Fruit fly (Drosophila melanogaster): Measurements from ENCODE around the gene Brd7-9.
A peak's percentile ranks its signal among the peaks of the same experiment; 100 is the strongest.

The Brd7-9 gene

DNA sequence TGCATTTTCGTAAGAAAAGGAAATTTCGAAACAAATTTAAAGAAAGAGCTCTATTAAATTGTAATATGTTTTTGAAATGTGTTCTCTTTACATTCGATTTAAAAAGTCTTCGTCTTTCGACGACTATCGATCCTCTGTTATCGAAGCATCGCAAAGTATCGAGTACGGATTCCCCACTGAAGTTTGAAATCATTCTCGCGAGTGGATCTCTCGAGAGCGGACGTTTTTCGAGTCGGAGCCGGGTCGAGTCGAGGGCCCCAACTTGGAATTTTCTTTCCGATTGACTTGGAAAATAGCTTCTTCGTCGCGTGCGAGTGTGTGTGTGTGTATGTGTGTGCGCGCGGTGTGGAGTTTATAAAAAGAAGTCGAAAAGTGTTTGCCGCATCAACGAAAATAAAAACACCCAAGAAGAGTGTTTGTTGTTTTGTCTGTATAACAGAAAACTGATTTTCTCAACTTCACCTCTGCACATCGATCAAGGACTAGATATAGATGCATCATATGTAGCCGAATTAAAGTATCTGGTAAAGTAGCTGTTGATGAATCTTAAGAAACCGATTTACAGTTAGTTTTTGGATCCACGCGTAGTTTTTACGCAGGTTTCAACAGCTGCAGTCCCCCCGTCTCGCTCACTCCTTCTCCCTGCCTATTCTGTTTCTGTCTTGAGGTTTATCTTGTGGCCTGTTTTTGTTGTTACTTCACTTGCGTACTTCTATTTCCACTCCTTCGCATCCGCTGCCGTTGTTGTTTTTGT lies 28.8 kb downstream of the Brd7-9 start, which contains the start of gene LanB1 (continued):
- TF ChIP-seq zen2 (GFP tag; IDR thresholded peaks at IDR 0.05; ENCODE audit: partially characterized antibody) (peak; percentile 61), caup (GFP tag; optimal IDR thresholded peaks at IDR 0.05; ENCODE audit: severe bottlenecking) (peak; percentile 13), chinmo (GFP tag; IDR thresholded peaks at IDR 0.05; ENCODE audit: partially characterized antibody) (0 out of 4 replicates have a peak, but pooled peaks have one; percentile 47), CG7556 (GFP tag; optimal IDR thresholded peaks at IDR 0.05) (no peak), eve (GFP tag; optimal IDR thresholded peaks at IDR 0.05) (peak in 1 of 2 experiments; percentile 44), CG3726 (GFP tag; IDR thresholded peaks at IDR 0.05) (no peak), CG13894 (tag; optimal IDR thresholded peaks at IDR 0.05) (peak; percentile 52), CG12219 (GFP tag; optimal IDR thresholded peaks at IDR 0.05) (peak; percentile 16), CG15514 (GFP tag; optimal IDR thresholded peaks at IDR 0.05) (no peak), HmgZ (tag; optimal IDR thresholded peaks at IDR 0.05) (no peak), lab (GFP tag; optimal IDR thresholded peaks at IDR 0.05) (peak; percentile 12), ac (GFP tag; optimal IDR thresholded peaks at IDR 0.05) (peak; percentile 30), sd (tag; optimal IDR thresholded peaks at IDR 0.05) (peak; percentile 84), CG13123 (GFP tag; optimal IDR thresholded peaks at IDR 0.05) (no peak), stc (GFP tag; IDR thresholded peaks at IDR 0.05) (no peak; the same call in 1 of the 2 replicates), sens-2 (GFP tag; IDR thresholded peaks at IDR 0.05) (no peak), hkb (optimal IDR thresholded peaks at IDR 0.05) (no peak), hkb (GFP tag; IDR thresholded peaks at IDR 0.05) (peak; percentile 34; the same call in 1 of the 2 replicates), CG8359 (GFP tag; optimal IDR thresholded peaks at IDR 0.05; ENCODE audit: borderline replicate concordance) (no peak), E2f2 (GFP tag; IDR thresholded peaks at IDR 0.05) (peak; percentile 54), CG4707 (GFP tag; optimal IDR thresholded peaks at IDR 0.05) (peak; percentile 1), CG16813 (GFP tag; IDR thresholded peaks at IDR 0.05; ENCODE audit: partially characterized antibody) (peak; percentile 42), trem (tag; optimal IDR thresholded peaks at IDR 0.05) (peak; percentile 39), CG2116 (GFP tag; optimal IDR thresholded peaks at IDR 0.05) (peak; percentile 31), slbo (GFP tag; IDR thresholded peaks at IDR 0.05) (0 out of 2 replicates have a peak, but pooled peaks have one; percentile 12), oc (tag; optimal IDR thresholded peaks at IDR 0.05) (peak; percentile 52), CG9609 (GFP tag; optimal IDR thresholded peaks at IDR 0.05) (no peak), hbn (GFP tag; IDR thresholded peaks at IDR 0.05; ENCODE audit: partially characterized antibody) (peak; percentile 42), CG18599 (GFP tag; optimal IDR thresholded peaks at IDR 0.05) (peak; percentile 6), CG1603 (tag; optimal IDR thresholded peaks at IDR 0.05) (peak; percentile 36), Atf6 (GFP tag; IDR thresholded peaks at IDR 0.05) (no peak), CG4360 (GFP tag; IDR thresholded peaks at IDR 0.05) (peak; percentile 97), da (GFP tag; optimal IDR thresholded peaks at IDR 0.05) (peak; percentile 13), CG34224 (GFP tag; IDR thresholded peaks at IDR 0.05; ENCODE audit: partially characterized antibody) (peak; percentile 47), Bgb (GFP tag; IDR thresholded peaks at IDR 0.05; ENCODE audit: partially characterized antibody) (peak; percentile 58; the same call in 1 of the 2 replicates), stwl (tag; optimal IDR thresholded peaks at IDR 0.05) (peak; percentile 58), cwo (GFP tag; optimal IDR thresholded peaks at IDR 0.05) (no peak), rib (GFP tag; IDR thresholded peaks at IDR 0.05) (peak; percentile 60; the same call in 1 of the 2 replicates), Stat92E (GFP tag; optimal IDR thresholded peaks at IDR 0.05) (peak in 1 of 3 experiments; percentile 65), inv (GFP tag; IDR thresholded peaks at IDR 0.05; ENCODE audit: partially characterized antibody) (peak; percentile 31; the same call in 1 of the 2 replicates), Dbx (GFP tag; IDR thresholded peaks at IDR 0.05) (0 out of 3 replicates have a peak, but pooled peaks have one; percentile 27), kah (GFP tag; optimal IDR thresholded peaks at IDR 0.05) (peak; percentile 73), bbx (GFP tag; IDR thresholded peaks at IDR 0.05; ENCODE audit: partially characterized antibody) (peak; percentile 76), CG7987 (GFP tag; optimal IDR thresholded peaks at IDR 0.05) (peak; percentile 36), HLHmδ (GFP tag; optimal IDR thresholded peaks at IDR 0.05) (peak; percentile 80), Dref (GFP tag; IDR thresholded peaks at IDR 0.05) (peak; percentile 69)
